Fruit fly (Drosophila melanogaster): ENCODE measurements around the gene Tango14.

Tango14 gene

dm6 chr2L:1144371-1145360 lies 13.8 kb upstream of the Tango14 start:
- TF ChIP-seq pan (optimal IDR thresholded peaks at IDR 0.05) (peak; percentile 75), usp (GFP tag; optimal IDR thresholded peaks at IDR 0.05) (no peak)

dm6 chr2L:1147656-1148055 lies 10.8 kb upstream of the Tango14 start:
- TF ChIP-seq Dll (optimal IDR thresholded peaks at IDR 0.05) (no peak), CG8478 (optimal IDR thresholded peaks at IDR 0.05) (no peak), pan (optimal IDR thresholded peaks at IDR 0.05) (no peak), psq (optimal IDR thresholded peaks at IDR 0.05) (no peak), usp (GFP tag; optimal IDR thresholded peaks at IDR 0.05) (no peak), EcR (GFP tag; optimal IDR thresholded peaks at IDR 0.05) (no peak)

dm6 chr2L:1150554-1150953 lies 7.9 kb upstream of the Tango14 start, which contains the start of the genes Tfb4 and Vps29:
Gene Tfb4, minus strand, starts transcription at chr2L:1150677.
Gene Vps29, plus strand, starts transcription at chr2L:1150766.
- TF ChIP-seq usp (GFP tag; optimal IDR thresholded peaks at IDR 0.05) (no peak), CG8478 (optimal IDR thresholded peaks at IDR 0.05) (no peak), EcR (GFP tag; optimal IDR thresholded peaks at IDR 0.05) (no peak), pan (optimal IDR thresholded peaks at IDR 0.05) (no peak), psq (optimal IDR thresholded peaks at IDR 0.05) (no peak), Dll (optimal IDR thresholded peaks at IDR 0.05) (no peak)

dm6 chr2L:1152693-1153092 lies 5.8 kb upstream of the Tango14 start:
- no peak for TF ChIP-seq usp (GFP tag; optimal IDR thresholded peaks at IDR 0.05)
- no peak for TF ChIP-seq CG8478 (optimal IDR thresholded peaks at IDR 0.05)
- no peak for TF ChIP-seq psq (optimal IDR thresholded peaks at IDR 0.05)
- no peak for TF ChIP-seq Dll (optimal IDR thresholded peaks at IDR 0.05)
- TF ChIP-seq pan (optimal IDR thresholded peaks at IDR 0.05), result no peak
- TF ChIP-seq EcR (GFP tag; optimal IDR thresholded peaks at IDR 0.05), result no peak

- no peak for TF ChIP-seq EcR (GFP tag; optimal IDR thresholded peaks at IDR 0.05)
- no peak for TF ChIP-seq usp (GFP tag; optimal IDR thresholded peaks at IDR 0.05)
- no peak for TF ChIP-seq psq (optimal IDR thresholded peaks at IDR 0.05)
- no peak for TF ChIP-seq CG8478 (optimal IDR thresholded peaks at IDR 0.05)
- no peak for TF ChIP-seq Dll (optimal IDR thresholded peaks at IDR 0.05)
- TF ChIP-seq pan (optimal IDR thresholded peaks at IDR 0.05), result no peak
Measured at dm6 chr2L:1156592-1157249, 1.7 kb upstream of the Tango14 start.

- TF ChIP-seq CG8478 (optimal IDR thresholded peaks at IDR 0.05), result no peak
- TF ChIP-seq EcR (GFP tag; optimal IDR thresholded peaks at IDR 0.05), result no peak
- TF ChIP-seq Dll (optimal IDR thresholded peaks at IDR 0.05), result no peak
Measured at dm6 chr2L:1157357-1157678, 1.1 kb upstream of the Tango14 start.

dm6 chr2L:1157679-1158518 lies 562 bp upstream of the Tango14 start, which contains the start of gene capt:
Gene capt, minus strand, starts transcription at chr2L:1158262.
- TF ChIP-seq Dll (optimal IDR thresholded peaks at IDR 0.05) (no peak), usp (GFP tag; optimal IDR thresholded peaks at IDR 0.05) (no peak), pan (optimal IDR thresholded peaks at IDR 0.05) (no peak), psq (optimal IDR thresholded peaks at IDR 0.05) (no peak), CG8478 (optimal IDR thresholded peaks at IDR 0.05) (no peak), EcR (GFP tag; optimal IDR thresholded peaks at IDR 0.05) (no peak)

dm6 chr2L:1163538-1164143 lies 5.2 kb downstream of the Tango14 start, which contains the start of gene CG5080:
Gene CG5080, minus strand, starts transcription at chr2L:1163886.
- no peak for TF ChIP-seq EcR (GFP tag; optimal IDR thresholded peaks at IDR 0.05)
- TF ChIP-seq CG8478 (optimal IDR thresholded peaks at IDR 0.05), result no peak
- no peak for TF ChIP-seq pan (optimal IDR thresholded peaks at IDR 0.05)
- no peak for TF ChIP-seq usp (GFP tag; optimal IDR thresholded peaks at IDR 0.05)
- no peak for TF ChIP-seq Dll (optimal IDR thresholded peaks at IDR 0.05)
- no peak for TF ChIP-seq psq (optimal IDR thresholded peaks at IDR 0.05)

- TF ChIP-seq EcR (GFP tag; optimal IDR thresholded peaks at IDR 0.05), result no peak
- TF ChIP-seq pan (optimal IDR thresholded peaks at IDR 0.05), result no peak
- TF ChIP-seq psq (optimal IDR thresholded peaks at IDR 0.05), result no peak
- TF ChIP-seq CG8478 (optimal IDR thresholded peaks at IDR 0.05), result no peak
- no peak for TF ChIP-seq usp (GFP tag; optimal IDR thresholded peaks at IDR 0.05)
- TF ChIP-seq Dll (optimal IDR thresholded peaks at IDR 0.05), result no peak
Measured at dm6 chr2L:1164294-1164693, 5.8 kb downstream of the Tango14 start, which contains the start of gene IntS14. Gene IntS14, plus strand, starts transcription at chr2L:1164443.

- TF ChIP-seq EcR (GFP tag; optimal IDR thresholded peaks at IDR 0.05), result no peak
- no peak for TF ChIP-seq Dll (optimal IDR thresholded peaks at IDR 0.05)
- no peak for TF ChIP-seq CG8478 (optimal IDR thresholded peaks at IDR 0.05)
- TF ChIP-seq pan (optimal IDR thresholded peaks at IDR 0.05), result no peak
- TF ChIP-seq usp (GFP tag; optimal IDR thresholded peaks at IDR 0.05), result no peak
- TF ChIP-seq psq (optimal IDR thresholded peaks at IDR 0.05), result no peak
Measured at dm6 chr2L:1166326-1166725, 7.9 kb downstream of the Tango14 start, which contains the start of gene CG14341. Gene CG14341, plus strand, starts transcription at chr2L:1166506.

- TF ChIP-seq pan (optimal IDR thresholded peaks at IDR 0.05) (no peak), usp (GFP tag; optimal IDR thresholded peaks at IDR 0.05) (no peak), EcR (GFP tag; optimal IDR thresholded peaks at IDR 0.05) (no peak), CG8478 (optimal IDR thresholded peaks at IDR 0.05) (no peak), psq (optimal IDR thresholded peaks at IDR 0.05) (no peak), Dll (optimal IDR thresholded peaks at IDR 0.05) (no peak)
Measured at dm6 chr2L:1169867-1170415, 11.5 kb downstream of the Tango14 start, which contains the start of the genes CG31922 and Plap. Gene CG31922, plus strand, starts transcription at chr2L:1170181. Gene Plap, minus strand, starts transcription at chr2L:1170365.

Data from whole organism.